Worm (Caenorhabditis elegans) whole organism, midembryonic: Measurements from ENCODE around the gene C33C12.1.

Experiments
- flt-1 ChIP-seq: fragments of 200-800 bp; sonication (Bioruptor generic); IDR thresholded peaks from 2 replicates; pipeline ENCODE4 v1.3.6; 2022; ENCODE audit warnings: missing genetic modification characterization, missing compliant biosample characterization
- ref-1 ChIP-seq: fragments of 200-800 bp; sonication (Bioruptor generic); conservative IDR thresholded peaks from 2 replicates; pipeline ENCODE4 v1.3.6; 2022; ENCODE audit warnings: missing genetic modification reagents, missing genetic modification characterization, missing compliant biosample characterization
- tab-1 ChIP-seq: fragments of 200-800 bp; sonication (Bioruptor generic); IDR thresholded peaks from 2 replicates; pipeline ENCODE4 v1.3.6; 2022; ENCODE audit warnings: missing genetic modification characterization, missing compliant biosample characterization
- ztf-29 ChIP-seq: fragments of 200-800 bp; sonication (Bioruptor generic); IDR thresholded peaks from 2 replicates; pipeline ENCODE4 v1.3.6; 2022; ENCODE audit warnings: missing genetic modification reagents, missing genetic modification characterization, missing compliant biosample characterization

- no peak for TF ChIP-seq ztf-29 (GFP tag; lab: Robert Waterston, UW)
- no peak for TF ChIP-seq ref-1 (GFP tag; lab: Robert Waterston, UW)
- no peak for TF ChIP-seq flt-1 (GFP tag; lab: Robert Waterston, UW)
- TF ChIP-seq tab-1: no peak
Measured at ce11 chrII:2175367-2175766, 22.7 kb upstream of the C33C12.1 start, which contains the start of gene C33C12.7.
